Worm (Caenorhabditis elegans) whole organism, midembryonic: Measurements from ENCODE around the gene gnrr-3.

Experiments
- T22C8.4 ChIP-seq: fragments of 200-800 bp; sonication (Bioruptor generic); IDR thresholded peaks from 2 replicates; pipeline ENCODE4 v1.3.6; 2022; ENCODE audit warnings: missing genetic modification characterization, missing compliant biosample characterization
- cog-1 ChIP-seq: sonication (generic microtip); optimal IDR thresholded peaks from 2 replicates; lab custom pipeline; 2016; ENCODE audit warnings: missing genetic modification characterization, missing compliant biosample characterization
- flt-1 ChIP-seq: fragments of 200-800 bp; sonication (Bioruptor generic); IDR thresholded peaks from 2 replicates; pipeline ENCODE4 v1.3.6; 2022; ENCODE audit warnings: missing genetic modification characterization, missing compliant biosample characterization
- klf-2 ChIP-seq: fragments of 200-800 bp; sonication (Bioruptor generic); conservative IDR thresholded peaks from 2 replicates; pipeline ENCODE4 v1.3.6; 2022; ENCODE audit warnings: missing genetic modification reagents, missing genetic modification characterization, missing compliant biosample characterization
- med-1 ChIP-seq: sonication (generic microtip); optimal IDR thresholded peaks from 2 replicates; lab custom pipeline; 2017; ENCODE audit warnings: missing genetic modification characterization, mild to moderate bottlenecking, missing compliant biosample characterization, antibody characterized with exemption, missing genetic modification reagents; ENCODE audit not compliant: insufficient read depth
- ref-1 ChIP-seq: fragments of 200-800 bp; sonication (Bioruptor generic); conservative IDR thresholded peaks from 2 replicates; pipeline ENCODE4 v1.3.6; 2022; ENCODE audit warnings: missing genetic modification reagents, missing genetic modification characterization, missing compliant biosample characterization
- tab-1 ChIP-seq: fragments of 200-800 bp; sonication (Bioruptor generic); IDR thresholded peaks from 2 replicates; pipeline ENCODE4 v1.3.6; 2022; ENCODE audit warnings: missing genetic modification characterization, missing compliant biosample characterization
- ztf-23 ChIP-seq: fragments of 200-800 bp; sonication (Bioruptor generic); IDR thresholded peaks from 2 replicates; pipeline ENCODE4 v1.3.6; 2022; ENCODE audit warnings: missing genetic modification reagents, missing genetic modification characterization, missing compliant biosample characterization
- ztf-29 ChIP-seq: fragments of 200-800 bp; sonication (Bioruptor generic); IDR thresholded peaks from 2 replicates; pipeline ENCODE4 v1.3.6; 2022; ENCODE audit warnings: missing genetic modification reagents, missing genetic modification characterization, missing compliant biosample characterization

Gene gnrr-3

DNA sequence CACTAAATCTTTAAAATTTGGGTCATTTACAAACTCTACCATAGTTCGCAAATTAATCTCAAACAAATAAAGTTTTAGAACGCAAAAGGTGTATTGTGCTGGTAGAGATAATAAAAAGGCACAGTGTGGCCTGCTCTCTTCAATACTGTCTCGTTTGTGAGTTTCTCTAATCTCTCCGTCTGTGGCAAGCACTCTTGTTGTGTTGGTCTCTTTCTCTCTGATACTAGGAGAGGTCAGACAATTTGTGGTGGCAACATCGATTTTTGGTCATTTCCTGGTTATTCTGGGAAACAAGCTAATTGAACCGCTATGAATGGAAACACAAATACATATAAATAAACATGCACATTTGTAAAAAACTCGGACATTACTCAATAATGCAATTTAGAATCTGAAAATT, 25.0 kb downstream of the gnrr-3 start, which contains the start of gene ZC373.5:
ZC373.5 (minus strand) TSS at position 159 of the 400 bp plus-strand sequence.
- no peak for TF ChIP-seq T22C8.4 (GFP tag; lab: Robert Waterston, UW)
- TF ChIP-seq cog-1: no peak
- TF ChIP-seq tab-1: no peak
- no peak for TF ChIP-seq ztf-29 (GFP tag; lab: Robert Waterston, UW)
- no peak for TF ChIP-seq ztf-23 (GFP tag; lab: Robert Waterston, UW)
- no peak for TF ChIP-seq klf-2 (GFP tag; lab: Robert Waterston, UW)
- no peak for TF ChIP-seq flt-1 (GFP tag; lab: Robert Waterston, UW)
- TF ChIP-seq med-1 (GFP tag; lab: Kevin White, UChicago): no peak
- no peak for TF ChIP-seq ref-1 (GFP tag; lab: Robert Waterston, UW)

DNA sequence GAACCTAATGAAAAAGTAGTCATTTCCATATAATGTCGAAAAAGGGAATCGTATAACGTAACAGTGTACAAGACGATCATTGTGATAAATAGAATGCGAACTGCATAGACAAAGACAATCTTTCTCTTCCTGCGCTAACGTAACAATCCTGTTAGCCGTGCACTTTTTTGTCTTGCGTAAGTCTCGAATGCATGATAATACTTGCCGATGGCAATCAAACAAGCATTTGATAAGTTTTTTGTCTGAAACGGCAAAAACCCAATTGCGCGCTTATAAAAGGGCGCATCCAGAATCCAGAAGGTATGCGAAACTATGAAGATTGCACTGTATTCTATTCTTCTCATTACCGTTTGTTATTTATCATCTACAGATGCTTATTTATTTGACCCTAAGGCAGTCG, 25.7 kb downstream of the gnrr-3 start, which contains the start of gene dao-4:
dao-4 (plus strand) TSS at position 301 of the 400 bp plus-strand sequence.
- TF ChIP-seq flt-1 (GFP tag; lab: Robert Waterston, UW) (no peak), tab-1 (no peak), ztf-23 (GFP tag; lab: Robert Waterston, UW) (no peak), med-1 (GFP tag; lab: Kevin White, UChicago) (no peak), ztf-29 (GFP tag; lab: Robert Waterston, UW) (no peak), T22C8.4 (GFP tag; lab: Robert Waterston, UW) (no peak), klf-2 (GFP tag; lab: Robert Waterston, UW) (no peak), cog-1 (no peak)

DNA sequence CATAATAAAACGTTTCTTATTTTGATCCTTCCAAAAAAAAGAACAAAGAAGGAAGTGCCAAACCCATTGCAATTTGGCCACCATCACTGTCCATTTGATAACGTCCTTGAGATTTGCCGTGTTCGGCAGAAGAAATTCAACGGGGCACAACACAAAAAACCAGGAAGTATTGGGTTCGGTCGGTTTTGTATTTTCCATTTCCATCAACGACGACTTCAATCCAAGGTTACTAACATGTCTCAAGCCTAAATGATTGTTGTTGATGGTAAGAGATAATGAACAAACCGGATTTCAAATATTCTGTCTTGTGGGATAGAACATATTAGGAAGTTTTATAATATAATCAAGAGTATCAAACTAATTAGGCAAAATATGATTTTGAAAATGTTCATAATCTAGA, 27.1 kb downstream of the gnrr-3 start:
- TF ChIP-seq med-1 (GFP tag; lab: Kevin White, UChicago) (no peak), ztf-29 (GFP tag; lab: Robert Waterston, UW) (no peak), tab-1 (no peak), flt-1 (GFP tag; lab: Robert Waterston, UW) (no peak), T22C8.4 (GFP tag; lab: Robert Waterston, UW) (no peak), klf-2 (GFP tag; lab: Robert Waterston, UW) (no peak), ztf-23 (GFP tag; lab: Robert Waterston, UW) (no peak), ref-1 (GFP tag; lab: Robert Waterston, UW) (no peak), cog-1 (no peak)

DNA sequence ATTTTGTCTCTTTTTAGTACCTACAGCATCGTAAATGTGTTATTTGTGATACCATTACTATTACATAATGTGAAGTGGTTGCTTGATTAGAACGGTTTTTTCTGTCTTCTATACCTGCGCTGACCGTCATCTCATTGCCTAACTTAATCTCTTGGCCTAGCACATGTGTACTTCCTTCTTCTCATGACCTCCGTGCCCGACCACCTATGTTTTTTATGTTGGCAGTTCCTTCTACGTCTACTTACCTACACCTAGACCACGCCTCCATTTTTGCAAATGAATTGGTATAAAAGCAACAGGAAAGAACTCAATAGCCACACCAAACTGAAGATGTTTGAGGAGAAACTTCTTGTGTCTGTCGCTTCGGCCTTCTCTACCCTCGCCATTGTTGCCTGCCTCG, 28.0 kb downstream of the gnrr-3 start, which contains the start of gene col-176:
col-176 (plus strand) TSS at position 301 of the 400 bp plus-strand sequence.
- TF ChIP-seq klf-2 (GFP tag; lab: Robert Waterston, UW): no peak
- TF ChIP-seq med-1 (GFP tag; lab: Kevin White, UChicago): no peak
- TF ChIP-seq cog-1: no peak
- TF ChIP-seq flt-1 (GFP tag; lab: Robert Waterston, UW): no peak
- TF ChIP-seq ztf-29 (GFP tag; lab: Robert Waterston, UW): no peak
- TF ChIP-seq ztf-23 (GFP tag; lab: Robert Waterston, UW): no peak
- TF ChIP-seq T22C8.4 (GFP tag; lab: Robert Waterston, UW): no peak
- no peak for TF ChIP-seq tab-1
- no peak for TF ChIP-seq ref-1 (GFP tag; lab: Robert Waterston, UW)

DNA sequence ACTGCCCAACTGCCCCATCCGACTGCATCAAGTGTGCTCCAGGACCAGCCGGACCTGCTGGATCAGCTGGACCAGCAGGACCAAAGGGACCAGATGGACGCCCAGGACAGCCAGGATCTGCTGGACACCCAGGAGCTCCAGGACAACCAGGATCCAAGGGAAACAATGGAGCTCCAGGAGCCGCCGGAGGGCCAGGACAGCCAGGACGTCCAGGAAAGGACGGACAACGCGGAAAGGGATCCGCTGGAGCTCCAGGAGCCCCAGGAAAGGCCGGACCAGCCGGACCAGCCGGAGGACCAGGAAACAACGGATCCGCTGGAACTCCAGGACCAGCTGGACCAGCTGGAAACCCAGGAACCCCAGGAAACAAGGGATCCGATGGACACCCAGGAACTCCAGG, 28.8 kb downstream of the gnrr-3 start:
- no peak for TF ChIP-seq T22C8.4 (GFP tag; lab: Robert Waterston, UW)
- no peak for TF ChIP-seq klf-2 (GFP tag; lab: Robert Waterston, UW)
- TF ChIP-seq ref-1 (GFP tag; lab: Robert Waterston, UW): no peak
- TF ChIP-seq flt-1 (GFP tag; lab: Robert Waterston, UW): no peak
- TF ChIP-seq ztf-23 (GFP tag; lab: Robert Waterston, UW): peak; percentile 38; the same call in 1 of the 2 replicates
- no peak for TF ChIP-seq tab-1
- TF ChIP-seq med-1 (GFP tag; lab: Kevin White, UChicago): no peak

DNA sequence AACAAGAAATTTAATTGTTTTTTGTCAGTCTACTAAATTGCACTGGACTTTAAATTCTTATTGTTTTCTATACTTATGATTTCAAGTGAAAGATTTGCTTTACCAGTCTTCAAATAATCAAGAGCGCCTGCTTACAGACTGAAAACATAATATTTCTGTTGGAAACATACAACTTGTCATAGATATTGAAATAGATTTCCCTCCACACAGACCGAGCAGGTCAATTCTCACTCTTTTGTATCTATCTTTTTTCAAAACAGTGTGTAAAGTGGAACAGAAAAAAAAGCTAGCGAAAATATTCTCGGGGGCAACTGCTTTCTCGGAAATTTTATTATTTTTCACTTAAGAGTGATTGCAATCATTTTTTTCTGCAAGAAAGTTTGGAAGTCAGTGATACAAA, 29.4 kb downstream of the gnrr-3 start:
- no peak for TF ChIP-seq flt-1 (GFP tag; lab: Robert Waterston, UW)
- no peak for TF ChIP-seq med-1 (GFP tag; lab: Kevin White, UChicago)
- no peak for TF ChIP-seq cog-1
- TF ChIP-seq ztf-29 (GFP tag; lab: Robert Waterston, UW): no peak
- TF ChIP-seq tab-1: no peak
- TF ChIP-seq ref-1 (GFP tag; lab: Robert Waterston, UW): no peak
- no peak for TF ChIP-seq T22C8.4 (GFP tag; lab: Robert Waterston, UW)
- TF ChIP-seq klf-2 (GFP tag; lab: Robert Waterston, UW): no peak
- TF ChIP-seq ztf-23 (GFP tag; lab: Robert Waterston, UW): no peak

DNA sequence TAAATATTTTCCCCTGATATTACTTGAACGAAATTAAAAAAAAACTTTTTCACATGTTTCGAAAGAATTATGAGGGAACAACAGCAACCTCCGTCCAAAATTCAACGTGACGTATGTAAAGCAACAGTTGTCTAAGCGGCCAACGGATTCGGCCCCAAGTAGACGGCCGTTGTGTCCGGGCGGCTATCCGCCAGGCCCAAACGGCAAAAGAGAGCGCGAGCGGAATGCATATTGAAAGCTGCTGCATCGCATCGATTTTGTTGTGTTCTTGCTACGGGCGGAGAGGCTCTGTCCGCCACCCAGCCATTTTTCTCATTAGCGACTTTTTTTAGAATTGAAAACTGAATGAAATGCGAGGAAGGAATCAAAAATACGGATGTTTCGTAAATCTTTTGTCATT, 30.0 kb downstream of the gnrr-3 start:
- TF ChIP-seq med-1 (GFP tag; lab: Kevin White, UChicago) (no peak), ztf-23 (GFP tag; lab: Robert Waterston, UW) (no peak), T22C8.4 (GFP tag; lab: Robert Waterston, UW) (no peak)

DNA sequence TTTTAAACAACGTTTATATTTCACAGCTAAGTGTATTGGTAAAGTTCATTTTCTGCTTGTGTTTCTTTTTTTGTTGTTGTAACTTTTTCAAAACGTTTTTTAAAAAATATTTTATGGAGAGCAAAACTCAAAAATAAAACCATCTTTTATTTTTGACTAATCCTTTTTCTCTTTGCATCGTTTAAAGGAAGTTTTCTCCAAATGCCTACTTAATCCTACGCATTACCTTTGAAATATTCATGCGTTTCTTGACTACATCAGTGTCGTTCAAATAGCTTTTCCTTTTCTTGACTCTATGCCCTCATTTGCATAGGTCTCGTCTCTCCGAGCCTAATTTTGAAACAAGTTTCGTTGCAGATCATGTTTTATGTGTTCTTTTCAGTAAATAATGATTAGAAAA, 31.8 kb downstream of the gnrr-3 start:
- TF ChIP-seq tab-1 (no peak), med-1 (GFP tag; lab: Kevin White, UChicago) (no peak), T22C8.4 (GFP tag; lab: Robert Waterston, UW) (no peak), ref-1 (GFP tag; lab: Robert Waterston, UW) (no peak), ztf-23 (GFP tag; lab: Robert Waterston, UW) (no peak), klf-2 (GFP tag; lab: Robert Waterston, UW) (no peak), ztf-29 (GFP tag; lab: Robert Waterston, UW) (no peak), flt-1 (GFP tag; lab: Robert Waterston, UW) (no peak), cog-1 (no peak)

DNA sequence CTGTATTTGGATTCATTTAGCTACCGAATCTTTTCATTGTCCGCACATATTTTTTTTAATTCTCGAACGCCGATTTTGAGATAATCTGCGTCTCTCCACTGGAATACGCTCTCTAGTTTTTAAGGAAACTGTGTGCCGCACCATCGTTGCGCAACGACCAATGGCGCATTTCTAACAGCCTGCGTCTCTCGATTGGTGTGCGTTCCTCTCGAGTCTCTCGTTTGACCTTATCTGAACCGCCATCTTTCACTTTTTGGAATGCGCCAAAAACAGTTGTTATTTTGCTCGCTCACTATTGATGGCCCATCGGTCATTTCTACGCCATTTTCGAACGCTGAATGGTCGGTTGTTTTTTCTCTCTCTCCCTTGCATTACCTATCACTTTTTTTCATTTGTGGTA, 34.0 kb downstream of the gnrr-3 start:
- TF ChIP-seq med-1 (GFP tag; lab: Kevin White, UChicago) (no peak), flt-1 (GFP tag; lab: Robert Waterston, UW) (no peak)
